Worm (Caenorhabditis elegans) whole organism, L4 larva: ENCODE results near the gene pgl-3.

Source experiments
- R02D3.7 ChIP-seq: fragments of 150-350 bp; sonication (generic microtip); optimal IDR thresholded peaks from 3 replicates; lab custom pipeline; 2014; ENCODE audit warnings: missing biosample characterization, missing genetic modification characterization
- Y75B8A.6 ChIP-seq: fragments of 200-800 bp; sonication (Bioruptor generic); IDR thresholded peaks from 2 replicates; pipeline ENCODE4 v1.3.6; 2022; ENCODE audit warnings: missing genetic modification reagents, missing genetic modification characterization, missing compliant biosample characterization
- ZK337.2 ChIP-seq: fragments of 200-800 bp; sonication (Bioruptor generic); IDR thresholded peaks from 2 replicates; pipeline ENCODE4 v1.3.6; 2022; ENCODE audit warnings: missing genetic modification reagents, missing genetic modification characterization, missing compliant biosample characterization
- ZK546.5 ChIP-seq, 2 experiments: sonication (generic microtip); optimal IDR thresholded peaks; 2 replicates each; lab custom pipeline; 2017; ENCODE audit warnings: missing biosample characterization in 2 of 2, missing genetic modification characterization in 2 of 2
- arid-1 ChIP-seq: fragments of 200-800 bp; sonication (Bioruptor generic); conservative IDR thresholded peaks from 2 replicates; pipeline ENCODE4 v1.3.6; 2022; ENCODE audit warnings: missing genetic modification reagents, missing genetic modification characterization, missing compliant biosample characterization
- ceh-32 ChIP-seq: sonication (generic microtip); optimal IDR thresholded peaks from 2 replicates; lab custom pipeline; 2016; ENCODE audit warnings: mild to moderate bottlenecking, missing genetic modification characterization, missing compliant biosample characterization; ENCODE audit not compliant: poor library complexity
- ceh-62 ChIP-seq: sonication (generic microtip); optimal IDR thresholded peaks from 2 replicates; lab custom pipeline; 2017; ENCODE audit warnings: missing biosample characterization, missing genetic modification characterization
- ceh-82 ChIP-seq: sonication (generic microtip); optimal IDR thresholded peaks from 2 replicates; lab custom pipeline; 2017; ENCODE audit warnings: missing biosample characterization, missing genetic modification characterization
- daf-12 ChIP-seq: fragments of 150-350 bp; optimal IDR thresholded peaks from 2 replicates; lab custom pipeline; 2014; ENCODE audit warnings: missing biosample characterization, missing genetic modification reagents, missing genetic modification characterization
- dmd-8 ChIP-seq: fragments of 200-800 bp; sonication (Bioruptor generic); IDR thresholded peaks from 2 replicates; pipeline ENCODE4 v1.3.6; 2022; ENCODE audit warnings: missing genetic modification characterization, missing compliant biosample characterization
- dmd-9 ChIP-seq: fragments of 200-800 bp; sonication (Bioruptor generic); IDR thresholded peaks from 2 replicates; pipeline ENCODE4 v1.3.6; 2022; ENCODE audit warnings: missing genetic modification reagents, missing genetic modification characterization, missing compliant biosample characterization
- dpl-1 ChIP-seq: fragments of 150-350 bp; optimal IDR thresholded peaks from 2 replicates; lab custom pipeline; 2014; ENCODE audit warnings: missing biosample characterization, missing genetic modification reagents, missing genetic modification characterization
- dve-1 ChIP-seq: sonication (generic microtip); optimal IDR thresholded peaks from 2 replicates; lab custom pipeline; 2017; ENCODE audit warnings: antibody characterized with exemption, mild to moderate bottlenecking, missing genetic modification characterization, missing compliant biosample characterization; ENCODE audit not compliant: insufficient read depth
- egl-27 ChIP-seq: sonication (generic microtip); optimal IDR thresholded peaks from 3 replicates; lab custom pipeline; 2017; ENCODE audit warnings: missing biosample characterization, missing genetic modification reagents, missing genetic modification characterization
- egl-43 ChIP-seq: fragments of 200-800 bp; sonication (Bioruptor generic); IDR thresholded peaks from 2 replicates; pipeline ENCODE4 v1.3.6; 2022; ENCODE audit warnings: missing genetic modification reagents, missing genetic modification characterization, missing compliant biosample characterization
- fkh-10 ChIP-seq: fragments of 150-350 bp; optimal IDR thresholded peaks from 2 replicates; lab custom pipeline; 2014; ENCODE audit warnings: missing biosample characterization, missing genetic modification reagents, missing genetic modification characterization
- fos-1 ChIP-seq: fragments of 150-350 bp; optimal IDR thresholded peaks from 2 replicates; lab custom pipeline; 2014; ENCODE audit warnings: missing biosample characterization, missing genetic modification characterization
- gei-8 ChIP-seq: fragments of 200-800 bp; sonication (Bioruptor generic); optimal IDR thresholded peaks from 2 replicates; lab custom pipeline; 2018; ENCODE audit warnings: mild to moderate bottlenecking, missing genetic modification characterization, missing compliant biosample characterization
- hif-1 ChIP-seq, 2 experiments: sonication (generic microtip); optimal IDR thresholded peaks; 2 replicates each; lab custom pipeline; 2016 to 2017; ENCODE audit warnings: missing compliant biosample characterization in 2 of 2, missing genetic modification characterization in 2 of 2, missing genetic modification reagents in 2 of 2, missing genotype in 2 of 2, mild to moderate bottlenecking in 1 of 2
- hlh-11 ChIP-seq: fragments of 200-800 bp; sonication (Bioruptor generic); optimal IDR thresholded peaks from 2 replicates; lab custom pipeline; 2018; ENCODE audit warnings: mild to moderate bottlenecking, missing genetic modification characterization, missing compliant biosample characterization
- lin-15B ChIP-seq: fragments of 150-350 bp; sonication (generic microtip); optimal IDR thresholded peaks from 3 replicates; lab custom pipeline; 2014; ENCODE audit warnings: missing biosample characterization, missing genetic modification characterization
- lsy-2 ChIP-seq, 2 experiments: fragments of 150-350 bp in 1 of 2; sonication (generic microtip) in 1 of 2; optimal IDR thresholded peaks; 2 replicates each; lab custom pipeline; 2014 to 2017; ENCODE audit warnings: missing biosample characterization in 2 of 2, missing genetic modification characterization in 2 of 2
- madf-5 ChIP-seq, 2 experiments: fragments of 200-800 bp; sonication (Bioruptor generic); IDR thresholded peaks; 2 replicates each; pipeline ENCODE4 v1.3.6; 2022; ENCODE audit warnings: missing compliant biosample characterization in 2 of 2, missing genetic modification characterization in 2 of 2
- mdl-1 ChIP-seq, 2 experiments: fragments of 150-350 bp in 1 of 2; sonication (generic microtip) in 1 of 2; optimal IDR thresholded peaks; 2 replicates each; lab custom pipeline; 2014 to 2017; ENCODE audit warnings: missing biosample characterization in 2 of 2, missing genetic modification characterization in 2 of 2
- mdt-29 ChIP-seq: fragments of 200-800 bp; sonication (Bioruptor generic); IDR thresholded peaks from 2 replicates; pipeline ENCODE4 v1.3.6; 2022; ENCODE audit warnings: missing genetic modification reagents, missing genetic modification characterization, missing compliant biosample characterization
- mep-1 ChIP-seq: fragments of 150-350 bp; sonication (generic microtip); optimal IDR thresholded peaks from 3 replicates; lab custom pipeline; 2014; ENCODE audit warnings: missing biosample characterization, missing genetic modification characterization
- nhr-11 ChIP-seq: fragments of 150-350 bp; optimal IDR thresholded peaks from 2 replicates; lab custom pipeline; 2014; ENCODE audit warnings: missing biosample characterization, missing genetic modification characterization
- nhr-237 ChIP-seq: sonication (generic microtip); optimal IDR thresholded peaks from 2 replicates; lab custom pipeline; 2017; ENCODE audit warnings: missing biosample characterization, missing genetic modification characterization
- nhr-25 ChIP-seq: sonication (generic microtip); optimal IDR thresholded peaks from 2 replicates; lab custom pipeline; 2017; ENCODE audit warnings: missing genetic modification characterization, mild to moderate bottlenecking, missing compliant biosample characterization, antibody characterized with exemption, moderate library complexity, borderline replicate concordance; ENCODE audit not compliant: insufficient read depth
- nhr-28 ChIP-seq: fragments of 150-350 bp; optimal IDR thresholded peaks from 2 replicates; lab custom pipeline; 2014; ENCODE audit warnings: missing biosample characterization, missing genetic modification characterization
- nhr-42 ChIP-seq: fragments of 200-800 bp; sonication (Bioruptor generic); IDR thresholded peaks from 2 replicates; pipeline ENCODE4 v1.3.6; 2022; ENCODE audit warnings: missing genetic modification characterization, missing compliant biosample characterization
- nhr-6 ChIP-seq: fragments of 150-350 bp; optimal IDR thresholded peaks from 2 replicates; lab custom pipeline; 2014; ENCODE audit warnings: missing biosample characterization, missing genetic modification characterization
- nhr-76 ChIP-seq: fragments of 150-350 bp; optimal IDR thresholded peaks from 2 replicates; lab custom pipeline; 2014; ENCODE audit warnings: missing biosample characterization, missing genetic modification characterization
- saeg-2 ChIP-seq: fragments of 200-800 bp; sonication (Bioruptor generic); IDR thresholded peaks from 2 replicates; pipeline ENCODE4 v1.3.6; 2022; ENCODE audit warnings: missing genetic modification reagents, missing genetic modification characterization, missing compliant biosample characterization
- sdz-12 ChIP-seq: fragments of 200-800 bp; sonication (Bioruptor generic); optimal IDR thresholded peaks from 2 replicates; lab custom pipeline; 2018; ENCODE audit warnings: mild to moderate bottlenecking, missing genetic modification characterization, missing compliant biosample characterization
- set-16 ChIP-seq: fragments of 200-800 bp; sonication (Bioruptor generic); IDR thresholded peaks from 2 replicates; pipeline ENCODE4 v1.3.6; 2022; ENCODE audit warnings: missing genetic modification reagents, missing genetic modification characterization, missing compliant biosample characterization
- skn-1 ChIP-seq: fragments of 150-350 bp; optimal IDR thresholded peaks from 2 replicates; lab custom pipeline; 2014; ENCODE audit warnings: missing biosample characterization, missing genetic modification characterization
- spr-3 ChIP-seq: fragments of 200-800 bp; sonication (Bioruptor generic); optimal IDR thresholded peaks from 2 replicates; lab custom pipeline; 2018; ENCODE audit warnings: mild to moderate bottlenecking, missing genetic modification characterization, missing compliant biosample characterization
- tag-97 ChIP-seq: fragments of 200-800 bp; sonication (Bioruptor generic); IDR thresholded peaks from 2 replicates; pipeline ENCODE4 v1.3.6; 2022; ENCODE audit warnings: missing genetic modification characterization, missing compliant biosample characterization
- tra-1 ChIP-seq: fragments of 200-800 bp; sonication (Bioruptor generic); IDR thresholded peaks from 2 replicates; pipeline ENCODE4 v1.3.6; 2022; ENCODE audit warnings: missing genetic modification reagents, missing genetic modification characterization, missing compliant biosample characterization
- unc-39 ChIP-seq: sonication (generic microtip); optimal IDR thresholded peaks from 2 replicates; lab custom pipeline; 2017; ENCODE audit warnings: missing biosample characterization, missing genetic modification characterization
- unc-62 ChIP-seq, 3 experiments: fragments of 150-350 bp in 1 of 3; sonication (generic microtip); optimal IDR thresholded peaks in 2 of 3; peaks in 1 of 3; 1 replicate in 1 of 3; 2 replicates in 2 of 3; lab custom pipeline; 2014 to 2017; ENCODE audit warnings: missing biosample characterization in 3 of 3, missing genetic modification characterization in 3 of 3, missing genetic modification reagents in 3 of 3, missing genotype in 1 of 3
- zag-1 ChIP-seq: fragments of 150-350 bp; optimal IDR thresholded peaks from 2 replicates; lab custom pipeline; 2014; ENCODE audit warnings: missing biosample characterization, missing genetic modification characterization
- zfp-2 ChIP-seq: sonication (generic microtip); optimal IDR thresholded peaks from 2 replicates; lab custom pipeline; 2016; ENCODE audit warnings: mild to moderate bottlenecking, missing genetic modification characterization, missing compliant biosample characterization
- zfp-3 ChIP-seq: fragments of 200-800 bp; sonication (Bioruptor generic); conservative IDR thresholded peaks from 2 replicates; pipeline ENCODE4 v1.3.6; 2022; ENCODE audit warnings: missing genetic modification reagents, missing genetic modification characterization, missing compliant biosample characterization
- zip-2 ChIP-seq: fragments of 150-350 bp; optimal IDR thresholded peaks from 2 replicates; lab custom pipeline; 2014; ENCODE audit warnings: missing biosample characterization, missing genetic modification characterization

The pgl-3 gene

DNA sequence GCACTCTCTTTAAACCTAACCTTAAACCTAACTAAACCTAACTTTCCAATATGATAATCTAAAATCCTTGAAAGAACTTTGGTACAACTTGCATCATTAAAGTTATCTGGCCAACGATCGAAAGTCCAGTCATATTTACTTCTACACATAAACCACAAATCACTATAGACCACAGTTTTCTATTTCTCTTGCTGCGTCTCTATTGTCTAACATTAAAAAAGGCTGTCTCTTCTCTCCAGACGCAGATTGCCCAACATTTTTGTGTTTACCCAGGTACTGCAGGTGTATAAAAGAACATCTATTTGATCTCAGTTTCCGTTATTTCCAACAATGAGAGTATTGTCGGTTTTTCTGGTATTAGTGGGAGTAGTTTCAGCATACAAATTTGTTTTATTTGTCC lies 13.6 kb upstream of the pgl-3 start, which contains the start of gene ugt-61 (continued):
- TF ChIP-seq ZK546.5 (tag; optimal IDR thresholded peaks at IDR 0.05; lab: Kevin White, UChicago) (no peak), nhr-11 (tag; lab: Kevin White, UChicago) (no peak), ceh-62 (tag; lab: Kevin White, UChicago) (no peak), nhr-6 (no peak), nhr-28 (tag; lab: Kevin White, UChicago) (peak; percentile 78), dve-1 (tag; lab: Kevin White, UChicago) (peak; percentile 29), R02D3.7 (tag; lab: Kevin White, UChicago) (no peak)

DNA sequence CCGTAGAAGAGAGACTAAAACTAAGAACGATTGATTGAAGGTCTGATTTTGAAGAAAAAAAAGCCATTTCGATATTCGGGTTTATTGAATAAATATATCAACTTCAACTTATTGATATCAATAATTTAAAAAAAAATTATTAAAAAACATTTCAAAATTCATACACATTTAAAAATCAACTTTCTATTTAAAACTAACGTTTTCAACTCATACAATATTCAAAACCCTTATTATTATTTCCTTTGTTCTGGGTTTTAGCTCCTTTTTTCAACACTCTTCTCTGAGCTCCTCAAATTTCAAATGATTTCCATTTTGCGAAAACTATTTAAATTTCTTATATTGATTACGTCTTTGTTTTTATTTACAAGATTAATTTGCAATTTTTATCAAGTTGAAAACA lies 10.5 kb upstream of the pgl-3 start, which contains the start of gene C18G1.7:
TSS of gene C18G1.7 (plus strand) at position 301 of the 400 bp plus-strand sequence.
- TF ChIP-seq Y75B8A.6 (GFP tag; lab: Robert Waterston, UW) = no peak
- TF ChIP-seq nhr-42 = no peak
- TF ChIP-seq daf-12 (tag; lab: Kevin White, UChicago) = no peak
- no peak for TF ChIP-seq nhr-237 (tag; lab: Kevin White, UChicago)
- no peak for TF ChIP-seq madf-5 (GFP tag; IDR thresholded peaks at IDR 0.05; lab: Robert Waterston, UW)
- TF ChIP-seq ceh-82 (tag; lab: Kevin White, UChicago) = no peak
- TF ChIP-seq dmd-9 (GFP tag; lab: Robert Waterston, UW) = no peak
- TF ChIP-seq zfp-3 = no peak
- TF ChIP-seq nhr-25 (tag; lab: Kevin White, UChicago) = no peak
- no peak for TF ChIP-seq egl-27 (tag; lab: Kevin White, UChicago)
- no peak for TF ChIP-seq fos-1 (tag; lab: Kevin White, UChicago)
- TF ChIP-seq lsy-2 (tag; optimal IDR thresholded peaks at IDR 0.05; lab: Kevin White, UChicago) = no peak
- no peak for TF ChIP-seq mep-1 (tag; lab: Kevin White, UChicago)
- no peak for TF ChIP-seq nhr-76
- no peak for TF ChIP-seq mdt-29 (GFP tag; lab: Robert Waterston, UW)
- no peak for TF ChIP-seq gei-8 (GFP tag; lab: Kevin White, UChicago)
- no peak for TF ChIP-seq zag-1 (tag; lab: Kevin White, UChicago)
- no peak for TF ChIP-seq unc-62 (GFP tag; optimal IDR thresholded peaks at IDR 0.05 in 1 of 2; lab: Kevin White, UChicago)
- TF ChIP-seq unc-62 (tag; optimal IDR thresholded peaks at IDR 0.05; lab: Kevin White, UChicago) = no peak
- TF ChIP-seq ceh-32 (tag; lab: Kevin White, UChicago) = no peak

- no peak for TF ChIP-seq unc-39
- no peak for TF ChIP-seq ZK337.2 (GFP tag; lab: Robert Waterston, UW)
- TF ChIP-seq sdz-12 = no peak
- TF ChIP-seq dmd-8 (GFP tag; lab: Robert Waterston, UW) = no peak
- TF ChIP-seq ceh-82 (tag; lab: Kevin White, UChicago) = no peak
- TF ChIP-seq ceh-32 (tag; lab: Kevin White, UChicago) = no peak
- TF ChIP-seq spr-3 (GFP tag; lab: Kevin White, UChicago) = no peak
- TF ChIP-seq nhr-11 (tag; lab: Kevin White, UChicago) = no peak
- TF ChIP-seq zfp-2 (tag; lab: Kevin White, UChicago) = no peak
- no peak for TF ChIP-seq ceh-62 (tag; lab: Kevin White, UChicago)
- TF ChIP-seq lin-15B = no peak
- TF ChIP-seq nhr-237 (tag; lab: Kevin White, UChicago) = no peak
- no peak for TF ChIP-seq tag-97 (GFP tag; lab: Robert Waterston, UW)
- no peak for TF ChIP-seq egl-43 (GFP tag; lab: Robert Waterston, UW)
Measured at ce11 chrV:4750294-4750693, 5.5 kb upstream of the pgl-3 start, which contains the start of gene C18G1.6. Gene C18G1.6, plus strand, starts transcription at chrV:4750594.

DNA sequence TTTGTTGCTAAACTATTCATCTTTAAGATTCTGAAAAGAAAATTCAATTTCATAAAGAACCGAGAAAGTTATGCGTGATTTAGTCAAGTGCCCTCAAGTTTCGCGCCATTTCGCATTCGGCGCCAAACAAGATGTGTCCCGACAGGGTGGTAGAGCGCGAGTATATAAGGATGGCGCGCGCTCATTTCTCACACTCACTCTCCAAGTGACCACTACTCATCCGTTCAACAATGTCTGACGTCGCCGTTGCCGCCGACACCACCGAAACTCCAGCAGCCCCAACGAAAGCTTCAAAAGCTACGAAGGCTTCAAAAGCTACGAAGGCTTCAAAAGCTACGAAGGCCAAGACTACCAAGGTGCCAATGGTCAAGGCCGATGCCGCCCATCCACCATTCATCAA lies 1.7 kb upstream of the pgl-3 start, which contains the start of gene hil-4:
TSS of gene hil-4 (plus strand) at position 191 of the 400 bp plus-strand sequence.
- TF ChIP-seq tra-1 (GFP tag; lab: Robert Waterston, UW) = no peak
- no peak for TF ChIP-seq nhr-11 (tag; lab: Kevin White, UChicago)
- TF ChIP-seq skn-1 (tag; lab: Kevin White, UChicago) = no peak
- TF ChIP-seq zip-2 (tag; lab: Kevin White, UChicago) = no peak
- TF ChIP-seq arid-1 (GFP tag; lab: Robert Waterston, UW) = no peak
- TF ChIP-seq saeg-2 = no peak
- TF ChIP-seq ceh-32 (tag; lab: Kevin White, UChicago) = no peak
- TF ChIP-seq hlh-11 = no peak
- no peak for TF ChIP-seq dpl-1 (GFP tag; lab: Kevin White, UChicago)
- TF ChIP-seq hif-1 (tag; optimal IDR thresholded peaks at IDR 0.05; lab: Kevin White, UChicago) = no peak
- no peak for TF ChIP-seq mdl-1 (tag; optimal IDR thresholded peaks at IDR 0.05; lab: Kevin White, UChicago)
- TF ChIP-seq egl-27 (tag; lab: Kevin White, UChicago) = no peak
- TF ChIP-seq set-16 = no peak
- no peak for TF ChIP-seq zfp-3
- TF ChIP-seq fkh-10 (GFP tag; lab: Kevin White, UChicago) = no peak
